Fruit fly (Drosophila melanogaster) whole organism, embryonic: ENCODE measurements around the gene Psf3.

ENCODE experiments used
- CG10431 ChIP-seq: fragments of 200-800 bp; sonication (Bioruptor generic); optimal IDR thresholded peaks from 3 replicates; lab custom pipeline; 2018; ENCODE audit warnings: missing biosample characterization, mild to moderate bottlenecking, missing genetic modification characterization
- CG13424 ChIP-seq: fragments of 200-800 bp; sonication (Bioruptor generic); optimal IDR thresholded peaks from 2 replicates; lab custom pipeline; 2019; ENCODE audit warnings: missing biosample characterization, mild to moderate bottlenecking, missing genetic modification characterization, moderate library complexity
- CG14710 ChIP-seq: fragments of 200-800 bp; sonication (Bioruptor generic); optimal IDR thresholded peaks from 3 replicates; lab custom pipeline; 2019; ENCODE audit warnings: missing biosample characterization, mild to moderate bottlenecking, missing genetic modification characterization, moderate library complexity
- CG34224 ChIP-seq: fragments of 200-800 bp; sonication (Bioruptor generic); IDR thresholded peaks from 3 replicates; pipeline ENCODE4 v1.3.6; 2022; ENCODE audit warnings: missing biosample characterization, missing genetic modification characterization; ENCODE audit not compliant: partially characterized antibody
- CG6175 ChIP-seq: fragments of 200-800 bp; sonication (Bioruptor generic); IDR thresholded peaks from 3 replicates; pipeline ENCODE4 v1.3.6; 2022; ENCODE audit warnings: missing biosample characterization, missing genetic modification characterization
- Fer3 ChIP-seq: fragments of 200-800 bp; sonication (Bioruptor generic); optimal IDR thresholded peaks from 2 replicates; lab custom pipeline; 2018; ENCODE audit warnings: missing biosample characterization, mild to moderate bottlenecking, missing genetic modification characterization, moderate library complexity
- Gsc ChIP-seq: fragments of 200-800 bp; sonication (Bioruptor generic); IDR thresholded peaks from 2 replicates; pipeline ENCODE4 v1.3.6; 2022; ENCODE audit warnings: missing biosample characterization, missing genetic modification characterization
- Hmx ChIP-seq: fragments of 200-800 bp; sonication (Bioruptor generic); optimal IDR thresholded peaks from 2 replicates; lab custom pipeline; 2016; ENCODE audit warnings: missing biosample characterization, missing genetic modification characterization
- cad ChIP-seq: fragments of >200 bp; optimal IDR thresholded peaks from 2 replicates; lab custom pipeline; 2017; ENCODE audit warnings: missing biosample characterization, missing genetic modification characterization
- emc ChIP-seq: fragments of 200-800 bp; sonication (Bioruptor generic); optimal IDR thresholded peaks from 2 replicates; lab custom pipeline; 2016; ENCODE audit warnings: missing biosample characterization, missing genetic modification characterization
- ems ChIP-seq: fragments of 200-800 bp; sonication (Bioruptor generic); optimal IDR thresholded peaks from 3 replicates; lab custom pipeline; 2016; ENCODE audit warnings: missing biosample characterization, missing genetic modification characterization
- her ChIP-seq: fragments of 200-800 bp; sonication (Bioruptor generic); optimal IDR thresholded peaks from 2 replicates; lab custom pipeline; 2016; ENCODE audit warnings: missing biosample characterization, missing genetic modification characterization
- wor ChIP-seq: fragments of 200-800 bp; sonication (Bioruptor generic); IDR thresholded peaks from 2 replicates; pipeline ENCODE4 v1.3.6; 2022; ENCODE audit warnings: missing biosample characterization, missing genetic modification characterization

dm6 chrX:10369315-10369714 is 16.3 kb downstream of the Psf3 start:
- TF ChIP-seq Gsc (GFP tag; lab: Robert Waterston, UW) (no peak), Fer3 (tag; lab: Kevin White, UChicago) (no peak), wor (no peak), Hmx (GFP tag; lab: Kevin White, UChicago) (no peak), CG10431 (no peak), CG14710 (no peak), her (GFP tag; lab: Kevin White, UChicago) (no peak), emc (GFP tag; lab: Kevin White, UChicago) (no peak), CG13424 (no peak), ems (no peak), cad (no peak), CG6175 (no peak), CG34224 (GFP tag; lab: Robert Waterston, UW) (no peak)
